Fruit fly (Drosophila melanogaster): Measurements from ENCODE around the gene cdi.

Gene cdi

dm6 chr3R:19103189-19103588 lies 9.1 kb upstream of the cdi start:
- TF ChIP-seq sv (GFP tag; optimal IDR thresholded peaks at IDR 0.05) (no peak), h (GFP tag; optimal IDR thresholded peaks at IDR 0.05) (no peak), dmrt93B (GFP tag; optimal IDR thresholded peaks at IDR 0.05) (no peak), jim (GFP tag; optimal IDR thresholded peaks at IDR 0.05) (no peak), Jra (GFP tag; optimal IDR thresholded peaks at IDR 0.05) (no peak), ey (GFP tag; optimal IDR thresholded peaks at IDR 0.05) (no peak)

- TF ChIP-seq Hr83 (GFP tag; optimal IDR thresholded peaks at IDR 0.05; ENCODE audit: poor library complexity, severe bottlenecking) (no peak), CG9705 (GFP tag; optimal IDR thresholded peaks at IDR 0.05) (no peak)
Measured at dm6 chr3R:19101267-19101840, 7.3 kb upstream of the cdi start.

DNA sequence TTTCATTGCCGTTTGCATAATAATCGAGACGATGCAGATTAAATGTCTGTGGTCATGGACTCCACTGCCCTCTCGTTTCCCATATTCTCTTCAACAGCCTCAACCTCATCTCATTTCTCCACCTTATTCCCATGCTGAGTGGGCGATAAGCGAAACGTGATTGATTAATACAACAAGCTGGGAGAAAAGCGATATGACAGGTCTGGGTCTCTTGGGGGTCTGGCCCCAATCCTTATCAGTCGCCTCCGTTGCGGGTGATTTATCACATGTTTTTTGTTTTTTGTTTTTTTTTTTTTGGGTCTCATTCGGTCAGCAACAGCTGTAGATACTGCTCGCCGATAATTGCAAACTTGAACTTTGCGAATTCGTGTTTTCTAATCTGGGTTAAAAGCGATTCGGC lies 6.0 kb upstream of the cdi start:
- TF ChIP-seq h (GFP tag; optimal IDR thresholded peaks at IDR 0.05) (no peak), Rel (GFP tag; optimal IDR thresholded peaks at IDR 0.05) (no peak), Rel (tag; optimal IDR thresholded peaks at IDR 0.05) (no peak), sage (GFP tag; optimal IDR thresholded peaks at IDR 0.05) (no peak), Hr78 (GFP tag; optimal IDR thresholded peaks at IDR 0.05) (no peak), N (GFP tag; optimal IDR thresholded peaks at IDR 0.05) (no peak), jim (GFP tag; optimal IDR thresholded peaks at IDR 0.05) (no peak), dl (GFP tag; optimal IDR thresholded peaks at IDR 0.05; ENCODE audit: insufficient read depth in 1 of 2, partially characterized antibody in 2 of 2) (no peak), psq (GFP tag; optimal IDR thresholded peaks at IDR 0.05) (no peak), GATAd (GFP tag; optimal IDR thresholded peaks at IDR 0.05) (no peak), Jra (GFP tag; optimal IDR thresholded peaks at IDR 0.05) (no peak), usp (GFP tag; optimal IDR thresholded peaks at IDR 0.05) (no peak)

DNA sequence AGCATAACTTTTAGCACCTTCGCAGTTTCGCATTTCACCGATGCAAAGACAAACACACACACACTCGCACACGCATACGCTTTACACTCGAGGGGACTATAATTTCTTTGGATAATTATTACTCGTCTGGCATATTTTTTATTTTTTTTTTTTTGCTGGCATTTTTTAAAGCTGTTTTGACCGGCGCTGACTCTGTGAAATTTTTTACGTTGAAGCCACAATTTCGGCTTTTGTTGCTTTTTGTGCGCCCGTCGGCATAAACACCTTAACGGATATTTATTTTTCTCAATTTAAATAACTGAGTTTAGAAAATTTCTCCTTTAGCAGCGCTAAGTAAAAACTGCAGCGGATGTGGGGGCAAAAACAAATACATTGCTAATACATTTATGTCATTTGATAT lies 4.2 kb upstream of the cdi start:
- TF ChIP-seq GATAd (GFP tag; optimal IDR thresholded peaks at IDR 0.05), result no peak
- TF ChIP-seq OdsH (GFP tag; optimal IDR thresholded peaks at IDR 0.05), result no peak
- no peak for TF ChIP-seq Hr78 (GFP tag; optimal IDR thresholded peaks at IDR 0.05)
- TF ChIP-seq woc (GFP tag; optimal IDR thresholded peaks at IDR 0.05), result no peak
- TF ChIP-seq fru (GFP tag; optimal IDR thresholded peaks at IDR 0.05), result no peak
- no peak for TF ChIP-seq psq (GFP tag; optimal IDR thresholded peaks at IDR 0.05)
- no peak for TF ChIP-seq CG32264 (GFP tag; optimal IDR thresholded peaks at IDR 0.05)

dm6 chr3R:19096299-19097048 lies 2.4 kb upstream of the cdi start, which contains the start of gene CG6040:
Gene CG6040, plus strand, starts transcription at chr3R:19096961.
- TF ChIP-seq Dif (GFP tag; optimal IDR thresholded peaks at IDR 0.05; ENCODE audit: partially characterized antibody) (peak; percentile 59), Myc (optimal IDR thresholded peaks at IDR 0.05) (peak; percentile 50), pan (optimal IDR thresholded peaks at IDR 0.05) (no peak), CG9705 (GFP tag; optimal IDR thresholded peaks at IDR 0.05) (peak; percentile 1), br (GFP tag; optimal IDR thresholded peaks at IDR 0.05) (peak; percentile 27), ey (GFP tag; optimal IDR thresholded peaks at IDR 0.05) (peak; percentile 11), jim (GFP tag; optimal IDR thresholded peaks at IDR 0.05) (peak; percentile 68), tai (GFP tag; optimal IDR thresholded peaks at IDR 0.05) (peak; percentile 57), brk (GFP tag; optimal IDR thresholded peaks at IDR 0.05) (no peak), h (GFP tag; optimal IDR thresholded peaks at IDR 0.05) (peak; percentile 9), HLH106 (tag; optimal IDR thresholded peaks at IDR 0.05) (no peak), sage (GFP tag; optimal IDR thresholded peaks at IDR 0.05) (no peak), Vsx2 (GFP tag; optimal IDR thresholded peaks at IDR 0.05; ENCODE audit: partially characterized antibody) (peak; percentile 43), Hnf4 (GFP tag; optimal IDR thresholded peaks at IDR 0.05) (peak; percentile 7), Hr83 (GFP tag; optimal IDR thresholded peaks at IDR 0.05; ENCODE audit: poor library complexity, severe bottlenecking) (peak; percentile 7), Sp1 (GFP tag; optimal IDR thresholded peaks at IDR 0.05) (peak; percentile 43), sv (GFP tag; optimal IDR thresholded peaks at IDR 0.05) (peak; percentile 55), Rel (GFP tag; optimal IDR thresholded peaks at IDR 0.05) (no peak), Rel (tag; optimal IDR thresholded peaks at IDR 0.05) (peak; percentile 55)
